Worm (Caenorhabditis elegans) whole organism, L4/young adult: ENCODE results near the gene rmd-3.

Experiments
- W03F9.2 ChIP-seq: fragments of 150-350 bp; optimal IDR thresholded peaks from 2 replicates; lab custom pipeline; 2014; ENCODE audit warnings: missing biosample characterization, missing genetic modification characterization
- dao-5 ChIP-seq: sonication (generic microtip); optimal IDR thresholded peaks from 2 replicates; lab custom pipeline; 2016; ENCODE audit warnings: missing genotype, missing genetic modification characterization, moderate library complexity, missing compliant biosample characterization
- him-1 ChIP-seq: sonication (generic microtip); optimal IDR thresholded peaks from 2 replicates; lab custom pipeline; 2016; ENCODE audit warnings: missing genotype, missing genetic modification reagents, missing genetic modification characterization, missing compliant biosample characterization

Gene rmd-3

ce11 chrII:11344554-11344953 is 5.1 kb upstream of the rmd-3 start:
- TF ChIP-seq dao-5 (tag; lab: Kevin White, UChicago) (no peak), him-1 (tag; lab: Kevin White, UChicago) (no peak), W03F9.2 (tag; lab: Kevin White, UChicago) (no peak)

DNA sequence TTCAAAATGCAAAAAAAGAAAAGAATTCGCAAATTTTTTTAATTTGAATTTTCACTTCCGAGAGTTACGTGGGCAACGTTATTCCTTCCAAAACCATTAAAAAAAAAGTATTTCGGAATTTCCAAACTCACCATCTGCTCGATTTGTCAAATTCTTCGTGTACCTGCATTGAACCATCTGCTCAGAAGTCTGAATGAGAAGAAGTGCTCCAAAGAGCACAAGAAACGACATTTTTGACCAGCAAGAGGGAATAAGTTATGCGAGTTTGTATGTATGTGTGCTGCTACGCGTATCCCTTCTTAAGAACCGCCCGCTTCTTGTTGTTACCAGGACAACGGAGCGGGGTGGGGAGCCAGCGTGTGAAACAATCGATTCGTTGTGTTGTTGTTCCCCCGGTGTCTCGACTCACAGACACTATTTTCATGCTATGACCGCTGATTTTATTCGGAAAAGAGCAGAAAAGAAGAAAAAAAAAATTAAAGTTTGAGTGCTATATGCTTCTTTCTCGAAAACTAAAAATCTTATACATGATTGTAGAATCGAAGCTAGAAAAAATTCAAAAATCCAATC is 4.0 kb upstream of the rmd-3 start, which contains the start of gene lgc-20:
Gene lgc-20 (minus strand): TSS at position 311 of the 570 bp plus-strand sequence.
- no peak for TF ChIP-seq dao-5 (tag; lab: Kevin White, UChicago)
- no peak for TF ChIP-seq W03F9.2 (tag; lab: Kevin White, UChicago)
- no peak for TF ChIP-seq him-1 (tag; lab: Kevin White, UChicago)

ce11 chrII:11337497-11338040 is 1.8 kb downstream of the rmd-3 start, which contains the start of gene sqt-1:
Gene sqt-1 (minus strand): TSS chrII:11337837.
- no peak for TF ChIP-seq dao-5 (tag; lab: Kevin White, UChicago)
- TF ChIP-seq him-1 (tag; lab: Kevin White, UChicago) = no peak
- no peak for TF ChIP-seq W03F9.2 (tag; lab: Kevin White, UChicago)

ce11 chrII:11336640-11337241 is 2.7 kb downstream of the rmd-3 start:
- TF ChIP-seq W03F9.2 (tag; lab: Kevin White, UChicago) (no peak), him-1 (tag; lab: Kevin White, UChicago) (no peak), dao-5 (tag; lab: Kevin White, UChicago) (no peak)

ce11 chrII:11336163-11336562 is 3.2 kb downstream of the rmd-3 start:
- TF ChIP-seq W03F9.2 (tag; lab: Kevin White, UChicago) (no peak), him-1 (tag; lab: Kevin White, UChicago) (no peak), dao-5 (tag; lab: Kevin White, UChicago) (no peak)

- TF ChIP-seq him-1 (tag; lab: Kevin White, UChicago) (no peak), dao-5 (tag; lab: Kevin White, UChicago) (no peak), W03F9.2 (tag; lab: Kevin White, UChicago) (no peak)
Observed at ce11 chrII:11335670-11336069, 3.7 kb downstream of the rmd-3 start.

- no peak for TF ChIP-seq him-1 (tag; lab: Kevin White, UChicago)
- no peak for TF ChIP-seq W03F9.2 (tag; lab: Kevin White, UChicago)
- no peak for TF ChIP-seq dao-5 (tag; lab: Kevin White, UChicago)
Observed at ce11 chrII:11333846-11334638, 5.4 kb downstream of the rmd-3 start.

- TF ChIP-seq him-1 (tag; lab: Kevin White, UChicago) (no peak), W03F9.2 (tag; lab: Kevin White, UChicago) (no peak), dao-5 (tag; lab: Kevin White, UChicago) (no peak)
Observed at ce11 chrII:11333375-11333774, 6.0 kb downstream of the rmd-3 start.

ce11 chrII:11329021-11329479 is 10.4 kb downstream of the rmd-3 start, which contains the start of gene tag-180:
Gene tag-180 (minus strand): TSS chrII:11329429.
- TF ChIP-seq him-1 (tag; lab: Kevin White, UChicago) (no peak), dao-5 (tag; lab: Kevin White, UChicago) (no peak), W03F9.2 (tag; lab: Kevin White, UChicago) (no peak)

- TF ChIP-seq dao-5 (tag; lab: Kevin White, UChicago) (no peak), him-1 (tag; lab: Kevin White, UChicago) (no peak), W03F9.2 (tag; lab: Kevin White, UChicago) (no peak)
Observed at ce11 chrII:11319591-11319990, 19.8 kb downstream of the rmd-3 start, which contains the start of gene nlp-51. Gene nlp-51 (minus strand): TSS chrII:11319691.

- no peak for TF ChIP-seq him-1 (tag; lab: Kevin White, UChicago)
- no peak for TF ChIP-seq W03F9.2 (tag; lab: Kevin White, UChicago)
- no peak for TF ChIP-seq dao-5 (tag; lab: Kevin White, UChicago)
Observed at ce11 chrII:11316663-11317062, 22.7 kb downstream of the rmd-3 start.

DNA sequence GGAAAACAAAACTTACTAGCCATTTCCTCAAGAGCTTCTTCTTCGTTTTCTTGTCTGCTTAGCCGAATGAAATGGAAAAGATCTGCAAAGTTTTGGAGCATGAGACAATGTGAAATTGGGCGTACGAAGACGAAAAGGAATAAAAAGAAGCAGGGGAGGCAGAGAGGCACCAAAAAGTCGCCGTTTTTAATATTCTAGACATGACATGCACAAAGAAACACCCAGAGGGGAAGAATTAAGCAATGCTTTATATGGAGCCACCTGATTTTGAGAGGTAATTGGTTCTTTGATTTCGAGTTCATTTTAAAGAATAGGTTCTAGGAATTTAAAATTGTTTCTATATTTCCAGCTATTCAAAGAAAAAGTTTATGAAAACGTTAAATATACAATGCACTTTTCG is 25.2 kb downstream of the rmd-3 start, which contains the start of gene T24F1.4:
Gene T24F1.4 (minus strand): TSS at position 101 of the 400 bp plus-strand sequence.
- TF ChIP-seq him-1 (tag; lab: Kevin White, UChicago) (no peak), dao-5 (tag; lab: Kevin White, UChicago) (no peak), W03F9.2 (tag; lab: Kevin White, UChicago) (no peak)
